Worm (Caenorhabditis elegans) whole organism, dauer: ENCODE data around the gene W03F9.2.

Experiments
- unc-62 ChIP-seq: sonication (generic microtip); optimal IDR thresholded peaks from 2 replicates; lab custom pipeline; 2017; ENCODE audit warnings: missing biosample characterization, missing genetic modification reagents, missing genetic modification characterization

W03F9.2 gene

ce11 chrV:137667-138066 lies 9.8 kb upstream of the W03F9.2 start:
- no peak for TF ChIP-seq unc-62

DNA sequence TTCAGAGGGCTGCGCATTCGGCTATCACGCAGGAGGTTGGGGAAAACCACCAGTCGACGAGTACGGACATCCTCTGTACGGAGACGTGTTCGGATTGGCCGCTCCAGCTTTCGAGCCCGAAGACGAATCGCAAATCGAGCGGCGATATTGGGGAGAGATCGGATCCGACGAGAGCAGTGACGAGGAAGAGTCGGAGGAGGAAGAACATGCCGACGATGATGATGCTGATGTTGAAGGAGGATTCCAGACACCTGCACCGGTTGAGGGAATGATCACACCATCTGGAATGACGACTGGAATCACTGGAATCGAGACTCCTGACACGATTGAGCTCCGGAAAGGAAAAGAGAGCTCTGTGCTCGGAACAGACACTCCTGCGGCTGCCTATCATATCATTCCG lies 2.4 kb upstream of the W03F9.2 start:
- TF ChIP-seq unc-62: no peak

DNA sequence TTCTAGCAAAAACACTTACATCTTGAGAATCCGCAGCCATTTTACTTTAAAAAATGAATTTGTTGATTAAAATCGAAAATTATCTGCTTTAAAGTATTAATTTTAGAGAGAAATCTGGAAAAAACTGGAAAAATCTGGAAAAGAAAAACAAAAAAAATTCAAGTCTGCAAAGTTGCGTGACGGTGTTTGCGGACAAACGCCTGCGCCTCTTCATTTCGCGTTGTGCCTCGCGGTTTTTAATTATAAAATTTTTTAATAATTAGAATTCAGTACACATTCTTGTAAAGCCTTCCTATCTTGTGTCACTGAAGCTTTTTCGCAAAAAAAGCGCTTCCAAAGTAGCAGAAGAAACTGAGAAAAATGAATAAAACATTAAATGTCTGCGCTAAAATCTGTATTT lies 1.2 kb downstream of the W03F9.2 start, which contains the start of gene W03F9.1:
Gene W03F9.1, minus strand, starts transcription at position 109 of the 400 bp plus-strand sequence.
- TF ChIP-seq unc-62: no peak

DNA sequence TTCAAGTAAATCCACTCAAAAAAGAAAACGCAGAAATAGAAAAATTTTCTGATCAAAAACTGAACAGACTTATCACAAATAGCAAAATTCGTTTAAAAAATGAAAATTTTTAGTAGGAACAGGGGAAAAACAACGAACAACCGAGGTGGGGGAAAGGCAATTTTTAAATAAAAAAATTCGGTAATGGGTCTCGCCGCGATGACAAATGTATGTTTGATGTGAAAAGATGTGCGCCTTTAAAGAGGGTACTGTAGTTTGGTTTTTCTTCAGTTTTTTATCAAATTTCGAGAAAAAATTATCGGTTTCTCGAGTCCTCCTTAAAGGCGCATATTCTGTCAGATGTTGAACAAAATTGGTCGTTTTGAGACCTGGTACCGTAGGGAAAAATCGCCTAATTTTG lies 3.9 kb downstream of the W03F9.2 start:
- no peak for TF ChIP-seq unc-62

DNA sequence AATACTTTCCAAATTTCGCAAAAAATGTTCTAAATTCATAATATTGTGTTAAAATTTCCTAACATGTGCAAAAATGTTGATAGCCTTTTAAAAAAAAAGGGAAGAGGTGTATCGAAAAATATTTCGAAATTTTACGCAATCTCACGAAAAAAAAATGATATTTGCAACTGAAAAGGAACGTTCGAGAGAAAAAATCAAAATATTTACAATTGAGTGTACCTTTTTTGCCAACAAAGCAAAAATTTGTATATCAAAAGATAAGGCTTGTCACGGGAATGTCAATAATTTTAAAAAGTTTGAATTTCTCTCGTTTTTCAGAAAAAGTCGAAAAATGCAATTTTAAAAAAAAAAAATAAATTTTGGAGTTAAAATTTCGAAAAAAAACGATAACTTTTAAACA lies 4.3 kb downstream of the W03F9.2 start:
- TF ChIP-seq unc-62: no peak

DNA sequence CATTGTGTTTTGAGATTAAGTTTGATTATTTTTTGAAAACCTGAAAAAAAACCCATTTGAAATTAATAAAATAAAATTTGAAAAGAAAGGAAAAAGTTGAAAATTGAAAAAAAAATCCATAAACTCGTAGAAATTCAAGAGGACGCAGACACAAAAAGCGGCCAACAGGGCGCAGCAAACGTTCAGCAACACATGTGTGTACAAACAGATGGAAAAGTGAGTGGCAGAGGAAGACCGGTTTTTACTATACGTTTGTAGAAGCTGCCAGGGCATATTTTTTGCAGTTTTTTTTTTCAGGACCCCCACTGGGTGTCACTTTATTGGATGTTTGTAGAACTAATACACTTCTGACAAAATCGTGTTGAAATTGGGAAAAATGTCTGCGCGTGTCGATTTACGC lies 5.1 kb downstream of the W03F9.2 start, which contains the start of gene cgp-1:
Gene cgp-1, minus strand, starts transcription at position 40 of the 400 bp plus-strand sequence.
- no peak for TF ChIP-seq unc-62

DNA sequence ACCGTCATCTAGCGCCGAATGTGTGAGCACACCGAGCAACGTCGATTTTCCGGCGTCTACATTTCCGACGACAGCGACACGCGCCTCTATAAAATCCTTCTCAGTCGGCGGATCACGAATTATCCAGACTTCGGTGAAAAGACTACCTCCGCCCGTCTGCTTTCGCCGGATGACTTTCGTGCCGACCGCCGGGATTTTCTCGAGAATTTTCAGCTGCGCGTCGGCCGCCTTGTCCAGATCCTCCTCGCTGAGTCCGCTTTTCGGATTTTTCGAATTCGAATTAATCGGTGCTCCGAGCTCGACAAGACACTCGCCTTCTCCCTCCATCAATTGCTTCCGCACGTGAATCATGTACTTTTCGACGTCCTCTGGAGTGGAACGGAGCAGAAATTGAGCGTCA lies 5.6 kb downstream of the W03F9.2 start:
- no peak for TF ChIP-seq unc-62

DNA sequence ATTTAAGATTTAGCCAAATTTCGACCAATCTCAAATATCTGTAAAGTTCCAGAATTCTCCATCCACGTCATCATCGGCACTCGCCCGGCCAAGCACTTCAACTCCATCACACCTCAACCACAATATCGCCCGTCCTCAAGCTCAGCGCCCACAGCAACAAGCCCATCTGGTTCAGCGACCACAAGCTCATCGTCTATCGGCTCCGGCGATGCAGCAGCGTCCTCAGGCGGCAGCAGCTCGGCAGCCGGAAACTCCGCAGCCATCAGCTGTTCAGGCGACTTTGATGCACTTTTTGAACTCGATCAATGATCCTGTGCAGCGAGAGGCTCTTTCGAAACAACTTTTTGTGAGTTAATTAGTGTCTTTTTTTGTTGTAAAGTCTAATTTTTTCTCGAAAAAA lies 10.5 kb downstream of the W03F9.2 start:
- TF ChIP-seq unc-62: no peak

DNA sequence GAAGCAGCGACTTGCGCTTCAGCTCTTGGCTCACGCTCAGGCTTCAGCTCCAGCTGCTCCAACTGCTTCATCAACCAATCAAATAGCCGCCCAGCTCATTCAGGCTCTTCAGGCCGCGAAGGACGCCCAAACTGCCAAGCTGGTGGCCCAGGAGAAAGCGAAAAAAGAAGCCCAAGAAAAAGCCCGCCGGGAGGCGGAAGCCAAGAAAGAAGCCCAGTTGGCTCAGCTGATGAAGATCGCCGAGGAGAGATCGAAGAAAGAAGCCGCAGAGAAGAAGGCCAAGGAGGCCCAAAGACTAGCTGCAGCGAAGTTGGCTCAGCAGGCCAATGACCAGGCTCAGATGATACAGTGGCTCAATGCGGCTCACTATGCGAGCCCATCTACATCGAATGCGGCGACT lies 11.6 kb downstream of the W03F9.2 start:
- no peak for TF ChIP-seq unc-62

ce11 chrV:104474-104873 lies 23.4 kb downstream of the W03F9.2 start, which contains the start of gene picd-1:
TSS of gene picd-1 (plus strand) at chrV:104825.
- no peak for TF ChIP-seq unc-62

ce11 chrV:103977-104376 lies 23.9 kb downstream of the W03F9.2 start, which contains the start of gene rps-27:
TSS of gene rps-27 (minus strand) at chrV:104077.
- TF ChIP-seq unc-62: no peak

ce11 chrV:103043-103702 lies 24.7 kb downstream of the W03F9.2 start:
- no peak for TF ChIP-seq unc-62

- TF ChIP-seq unc-62: no peak
Observed at ce11 chrV:102165-102564, 25.7 kb downstream of the W03F9.2 start.

DNA sequence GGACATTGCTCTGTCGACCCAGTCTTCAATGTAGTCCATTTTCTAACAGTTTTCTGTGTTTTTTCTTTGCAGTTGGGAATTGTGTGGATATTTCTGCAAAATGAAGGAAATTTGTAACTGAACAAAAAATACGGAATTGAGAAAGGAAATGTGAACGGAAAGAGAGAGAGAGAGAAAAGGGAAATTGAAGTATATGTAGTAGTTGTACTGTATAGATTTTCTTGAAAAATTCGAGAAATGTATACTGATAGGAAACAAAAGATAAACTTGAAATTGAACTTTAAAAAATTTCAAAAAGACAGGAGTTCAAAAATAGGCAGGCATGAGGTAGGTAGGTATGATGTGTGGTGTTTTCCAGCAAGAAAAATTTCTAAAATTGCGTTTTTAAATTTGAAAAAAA lies 44.1 kb downstream of the W03F9.2 start, which contains the start of gene daam-1:
Gene daam-1, minus strand, starts transcription at position 101 of the 400 bp plus-strand sequence.
- TF ChIP-seq unc-62: no peak
